Fruit fly (Drosophila melanogaster): ENCODE data around the gene CG14879.

Gene CG14879

DNA sequence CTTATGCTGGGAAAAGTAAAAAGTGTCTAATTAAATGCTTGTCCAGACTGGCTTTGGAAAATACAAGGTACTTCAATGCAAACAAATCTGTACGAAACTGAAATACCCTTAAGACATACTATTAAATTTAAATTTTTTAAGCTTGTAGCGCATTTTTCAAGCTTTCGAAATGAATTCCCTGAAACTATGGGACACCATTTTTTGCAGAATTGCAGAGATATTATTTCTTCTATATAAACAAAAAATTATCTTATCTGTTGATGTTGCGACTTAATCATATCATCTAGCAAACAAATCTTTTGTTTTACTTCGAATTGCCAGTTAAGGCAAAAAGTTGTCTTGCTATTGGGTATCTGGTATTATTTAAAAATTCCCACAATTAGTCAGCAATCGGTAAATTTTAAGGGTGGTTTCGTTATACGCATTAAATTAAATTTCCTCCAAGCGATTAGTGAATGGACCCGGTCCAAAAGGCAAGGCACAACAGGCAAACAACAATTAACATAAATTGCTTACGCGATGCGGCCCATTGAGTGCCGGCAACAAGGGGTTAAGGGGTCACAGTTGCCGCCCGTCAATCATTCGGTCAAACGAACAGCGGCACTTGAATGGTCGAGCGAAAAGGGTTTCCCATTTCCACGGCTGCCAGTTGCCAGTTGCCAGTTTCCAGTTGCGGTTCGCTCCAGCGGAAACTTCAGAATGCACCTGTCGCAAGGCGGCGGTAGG is 12.5 kb downstream of the CG14879 start (continued):
- TF ChIP-seq CG4730 (GFP tag; IDR thresholded peaks at IDR 0.05), result no peak
- TF ChIP-seq CG43689 (GFP tag; IDR thresholded peaks at IDR 0.05), result no peak
- TF ChIP-seq Fer1 (GFP tag; optimal IDR thresholded peaks at IDR 0.05), result no peak
- TF ChIP-seq Gug (GFP tag; IDR thresholded peaks at IDR 0.05), result no peak
- no peak for TF ChIP-seq Fer3 (tag; optimal IDR thresholded peaks at IDR 0.05)
- no peak for TF ChIP-seq CG7372 (GFP tag; IDR thresholded peaks at IDR 0.05)
- TF ChIP-seq corto (GFP tag; optimal IDR thresholded peaks at IDR 0.05), result no peak
- TF ChIP-seq CG2678 (tag; optimal IDR thresholded peaks at IDR 0.05), result peak; percentile 33
- no peak for TF ChIP-seq CG13287 (GFP tag; IDR thresholded peaks at IDR 0.05; ENCODE audit: partially characterized antibody)
- no peak for TF ChIP-seq CG12104 (GFP tag; optimal IDR thresholded peaks at IDR 0.05)
- TF ChIP-seq Lhr (GFP tag; optimal IDR thresholded peaks at IDR 0.05), result no peak
- no peak for TF ChIP-seq CG12236 (GFP tag; optimal IDR thresholded peaks at IDR 0.05)
- peak; percentile 26 for TF ChIP-seq Hey (tag; optimal IDR thresholded peaks at IDR 0.05)
- TF ChIP-seq CG4707 (GFP tag; optimal IDR thresholded peaks at IDR 0.05), result no peak
- TF ChIP-seq CG2202 (tag; optimal IDR thresholded peaks at IDR 0.05), result no peak
- TF ChIP-seq CG8924 (tag; optimal IDR thresholded peaks at IDR 0.05), result no peak
- TF ChIP-seq D19A (tag; optimal IDR thresholded peaks at IDR 0.05), result peak; percentile 96
- TF ChIP-seq jing (GFP tag; optimal IDR thresholded peaks at IDR 0.05), result no peak
- TF ChIP-seq sna (GFP tag; IDR thresholded peaks at IDR 0.05; ENCODE audit: partially characterized antibody), result no peak
- no peak for TF ChIP-seq Lpt (GFP tag; optimal IDR thresholded peaks at IDR 0.05)
- TF ChIP-seq zen (tag; optimal IDR thresholded peaks at IDR 0.05), result no peak
- no peak for TF ChIP-seq Deaf1 (tag; optimal IDR thresholded peaks at IDR 0.05)
- no peak for TF ChIP-seq H2.0 (GFP tag; IDR thresholded peaks at IDR 0.05)
- TF ChIP-seq eyg (GFP tag; optimal IDR thresholded peaks at IDR 0.05), result no peak
- TF ChIP-seq kah (GFP tag; optimal IDR thresholded peaks at IDR 0.05), result no peak
- no peak for TF ChIP-seq lilli (GFP tag; optimal IDR thresholded peaks at IDR 0.05)
- no peak for TF ChIP-seq CG2199 (GFP tag; IDR thresholded peaks at IDR 0.05)
- no peak for TF ChIP-seq Optix (GFP tag; IDR thresholded peaks at IDR 0.05)
- no peak for TF ChIP-seq oc (tag; optimal IDR thresholded peaks at IDR 0.05)
- no peak for TF ChIP-seq slou (GFP tag; optimal IDR thresholded peaks at IDR 0.05)
- no peak for TF ChIP-seq sqz (GFP tag; optimal IDR thresholded peaks at IDR 0.05)
- TF ChIP-seq CG2712 (tag; optimal IDR thresholded peaks at IDR 0.05), result peak; percentile 23
- TF ChIP-seq B-H2 (GFP tag; optimal IDR thresholded peaks at IDR 0.05), result no peak
- TF ChIP-seq row (GFP tag; IDR thresholded peaks at IDR 0.05), result no peak
- no peak for TF ChIP-seq CG10147 (GFP tag; optimal IDR thresholded peaks at IDR 0.05)
- TF ChIP-seq CG13775 (GFP tag; optimal IDR thresholded peaks at IDR 0.05), result no peak
- no peak for TF ChIP-seq CG11560 (tag; IDR thresholded peaks at IDR 0.05)
- no peak for TF ChIP-seq pum (GFP tag; optimal IDR thresholded peaks at IDR 0.05)
- no peak for TF ChIP-seq Hr39 (optimal IDR thresholded peaks at IDR 0.05)
- TF ChIP-seq B-H1 (GFP tag; IDR thresholded peaks at IDR 0.05), result no peak
- TF ChIP-seq CG18476 (GFP tag; optimal IDR thresholded peaks at IDR 0.05), result no peak
- no peak for TF ChIP-seq so (GFP tag; IDR thresholded peaks at IDR 0.05)
- TF ChIP-seq NC2β (GFP tag; optimal IDR thresholded peaks at IDR 0.05), result no peak
- TF ChIP-seq crp (GFP tag; optimal IDR thresholded peaks at IDR 0.05), result no peak
- no peak for TF ChIP-seq insv (GFP tag; optimal IDR thresholded peaks at IDR 0.05)
- no peak for TF ChIP-seq Atf-2 (GFP tag; optimal IDR thresholded peaks at IDR 0.05)
- no peak for TF ChIP-seq TFAM (GFP tag; optimal IDR thresholded peaks at IDR 0.05)
- TF ChIP-seq fd64A (GFP tag; optimal IDR thresholded peaks at IDR 0.05), result no peak
- TF ChIP-seq GATAe (GFP tag; conservative IDR thresholded peaks at IDR 0.05), result no peak
- no peak for TF ChIP-seq cato (GFP tag; optimal IDR thresholded peaks at IDR 0.05; ENCODE audit: borderline replicate concordance)
- no peak for TF ChIP-seq CG32532 (GFP tag; IDR thresholded peaks at IDR 0.05)
